Worm (Caenorhabditis elegans): Measurements from ENCODE around the gene R13H4.6.

ce11 chrV:11817263-11817726, 45.6 kb upstream of the R13H4.6 start:
- TF ChIP-seq ets-4 (tag; optimal IDR thresholded peaks at IDR 0.05) (no peak), fkh-10 (GFP tag; optimal IDR thresholded peaks at IDR 0.05) (no peak), fkh-6 (tag; optimal IDR thresholded peaks at IDR 0.05) (no peak), pax-1 (tag; optimal IDR thresholded peaks at IDR 0.05) (no peak), dve-1 (tag; optimal IDR thresholded peaks at IDR 0.05) (no peak), pha-4 (tag; optimal IDR thresholded peaks at IDR 0.05) (no peak), ceh-9 (tag; optimal IDR thresholded peaks at IDR 0.05) (no peak), ceh-19 (GFP tag; optimal IDR thresholded peaks at IDR 0.05) (no peak), ama-1 (optimal IDR thresholded peaks at IDR 0.05) (no peak), hlh-30 (tag; optimal IDR thresholded peaks at IDR 0.05; ENCODE audit: insufficient read depth) (no peak), pat-9 (tag; optimal IDR thresholded peaks at IDR 0.05) (no peak)

All from whole organism, late embryonic.